Worm (Caenorhabditis elegans) whole organism, L4/young adult: ENCODE measurements around the gene K09C4.9.

Experiments used
- W03F9.2 ChIP-seq: fragments of 150-350 bp; optimal IDR thresholded peaks from 2 replicates; lab custom pipeline; 2014; ENCODE audit warnings: missing biosample characterization, missing genetic modification characterization
- dao-5 ChIP-seq: sonication (generic microtip); optimal IDR thresholded peaks from 2 replicates; lab custom pipeline; 2016; ENCODE audit warnings: missing genotype, missing genetic modification characterization, moderate library complexity, missing compliant biosample characterization
- him-1 ChIP-seq: sonication (generic microtip); optimal IDR thresholded peaks from 2 replicates; lab custom pipeline; 2016; ENCODE audit warnings: missing genotype, missing genetic modification reagents, missing genetic modification characterization, missing compliant biosample characterization

ce11 chrX:3245812-3246211, 25.8 kb downstream of the K09C4.9 start, which contains the start of gene F40F4.7:
- TF ChIP-seq W03F9.2 (tag; lab: Kevin White, UChicago) = no peak
- TF ChIP-seq him-1 (tag; lab: Kevin White, UChicago) = no peak
- no peak for TF ChIP-seq dao-5 (tag; lab: Kevin White, UChicago)
